Worm (Caenorhabditis elegans) whole organism, L4 larva: ENCODE measurements around the gene F57F4.1.

ENCODE experiments used
- ama-1 ChIP-seq: fragments of 150-350 bp; optimal IDR thresholded peaks from 2 replicates; lab custom pipeline; 2014; ENCODE audit warnings: inconsistent platforms, mixed read lengths
- nhr-28 ChIP-seq: fragments of 150-350 bp; optimal IDR thresholded peaks from 2 replicates; lab custom pipeline; 2014; ENCODE audit warnings: missing biosample characterization, missing genetic modification characterization
- zip-2 ChIP-seq: fragments of 150-350 bp; optimal IDR thresholded peaks from 2 replicates; lab custom pipeline; 2014; ENCODE audit warnings: missing biosample characterization, missing genetic modification characterization

- TF ChIP-seq ama-1 (lab: Kevin White, UChicago) (no peak), zip-2 (tag; lab: Kevin White, UChicago) (no peak), nhr-28 (tag; lab: Kevin White, UChicago) (no peak)
These were observed 51.8 kb downstream of the F57F4.1 start, which contains the start of gene T05H4.3 for ce11 chrV:6442037-6442436.
